Worm (Caenorhabditis elegans) whole organism, mixed stage, embryonic: ENCODE measurements around the gene srw-121.
"Not testable (repeated sequence)": the region's sequence is repeated elsewhere in the genome, so short reads cannot be mapped to it uniquely, and the experiment has no call there.

ENCODE experiments used
- M03D4.4 ChIP-seq: sonication (generic microtip); optimal IDR thresholded peaks from 2 replicates; lab custom pipeline; 2017; ENCODE audit warnings: mild to moderate bottlenecking, missing genetic modification characterization, missing compliant biosample characterization
- bed-3 ChIP-seq: fragments of 200-800 bp; sonication (Bioruptor generic); optimal IDR thresholded peaks from 3 replicates; lab custom pipeline; 2018; ENCODE audit warnings: mild to moderate bottlenecking, missing genetic modification characterization, moderate library complexity, missing compliant biosample characterization
- blmp-1 ChIP-seq: fragments of 150-350 bp; optimal IDR thresholded peaks from 2 replicates; lab custom pipeline; 2014; ENCODE audit warnings: missing biosample characterization, missing genetic modification characterization
- ceh-83 ChIP-seq: fragments of 200-800 bp; sonication (Bioruptor generic); optimal IDR thresholded peaks from 2 replicates; lab custom pipeline; 2018; ENCODE audit warnings: mild to moderate bottlenecking, missing genetic modification characterization, missing compliant biosample characterization
- ces-1 ChIP-seq: fragments of 150-350 bp; optimal IDR thresholded peaks from 2 replicates; lab custom pipeline; 2014; ENCODE audit warnings: missing biosample characterization, missing genetic modification reagents, missing genetic modification characterization
- cnd-1 ChIP-seq: fragments of 200-800 bp; sonication (Bioruptor generic); optimal IDR thresholded peaks from 2 replicates; lab custom pipeline; 2018; ENCODE audit warnings: mild to moderate bottlenecking, missing genetic modification characterization, missing compliant biosample characterization
- drap-1 ChIP-seq: fragments of 200-800 bp; sonication (Bioruptor generic); optimal IDR thresholded peaks from 3 replicates; lab custom pipeline; 2018; ENCODE audit warnings: mild to moderate bottlenecking, missing genetic modification characterization, missing compliant biosample characterization
- elt-1 ChIP-seq: sonication (generic microtip); optimal IDR thresholded peaks from 2 replicates; lab custom pipeline; 2017; ENCODE audit warnings: missing genetic modification characterization, mild to moderate bottlenecking, missing compliant biosample characterization, antibody characterized with exemption, moderate library complexity, borderline replicate concordance; ENCODE audit not compliant: insufficient read depth
- elt-3 ChIP-seq: fragments of 150-350 bp; optimal IDR thresholded peaks from 2 replicates; lab custom pipeline; 2014; ENCODE audit warnings: missing biosample characterization, missing genetic modification characterization
- flh-1 ChIP-seq: fragments of 200-800 bp; sonication (Bioruptor generic); optimal IDR thresholded peaks from 2 replicates; lab custom pipeline; 2018; ENCODE audit warnings: mild to moderate bottlenecking, missing genetic modification characterization, moderate library complexity, missing compliant biosample characterization
- ham-2 ChIP-seq: fragments of 200-800 bp; sonication (Bioruptor generic); optimal IDR thresholded peaks from 2 replicates; lab custom pipeline; 2018; ENCODE audit warnings: mild to moderate bottlenecking, missing genetic modification characterization, missing compliant biosample characterization
- hlh-1 ChIP-seq: fragments of 150-350 bp; optimal IDR thresholded peaks from 2 replicates; lab custom pipeline; 2014; ENCODE audit warnings: missing biosample characterization, missing genetic modification reagents, missing genetic modification characterization
- lin-13 ChIP-seq: fragments of 150-350 bp; optimal IDR thresholded peaks from 2 replicates; lab custom pipeline; 2014; ENCODE audit warnings: missing biosample characterization, missing genetic modification characterization
- mab-5 ChIP-seq: fragments of 150-350 bp; optimal IDR thresholded peaks from 2 replicates; lab custom pipeline; 2014; ENCODE audit warnings: missing biosample characterization, missing genetic modification characterization
- mep-1 ChIP-seq: fragments of 150-350 bp; optimal IDR thresholded peaks from 2 replicates; lab custom pipeline; 2017; ENCODE audit warnings: missing biosample characterization, missing genetic modification reagents, missing genetic modification characterization, inconsistent platforms
- mls-2 ChIP-seq: sonication (generic microtip); optimal IDR thresholded peaks from 2 replicates; lab custom pipeline; 2016; ENCODE audit warnings: mild to moderate bottlenecking, missing genetic modification characterization, moderate library complexity, missing compliant biosample characterization
- nhr-12 ChIP-seq: fragments of 150-350 bp; optimal IDR thresholded peaks from 2 replicates; lab custom pipeline; 2014; ENCODE audit warnings: missing biosample characterization, missing genetic modification characterization
- nhr-2 ChIP-seq: fragments of 150-350 bp; optimal IDR thresholded peaks from 2 replicates; lab custom pipeline; 2014; ENCODE audit warnings: missing biosample characterization, missing genetic modification characterization
- nhr-237 ChIP-seq: fragments of 150-350 bp; optimal IDR thresholded peaks from 2 replicates; lab custom pipeline; 2014; ENCODE audit warnings: missing biosample characterization, missing genetic modification characterization
- nhr-28 ChIP-seq: fragments of 150-350 bp; optimal IDR thresholded peaks from 2 replicates; lab custom pipeline; 2014; ENCODE audit warnings: missing biosample characterization, missing genetic modification characterization
- nhr-76 ChIP-seq: sonication (generic microtip); optimal IDR thresholded peaks from 2 replicates; lab custom pipeline; 2017; ENCODE audit warnings: missing biosample characterization, missing genetic modification characterization
- pha-4 ChIP-seq: fragments of 150-350 bp; optimal IDR thresholded peaks from 2 replicates; lab custom pipeline; 2018; ENCODE audit warnings: missing biosample characterization, missing genetic modification reagents, missing genetic modification characterization
- sem-2 ChIP-seq: fragments of 200-800 bp; sonication (Bioruptor generic); optimal IDR thresholded peaks from 2 replicates; lab custom pipeline; 2018; ENCODE audit warnings: mild to moderate bottlenecking, missing genetic modification characterization, missing compliant biosample characterization
- snpc-4 ChIP-seq: fragments of 150-350 bp; optimal IDR thresholded peaks from 2 replicates; lab custom pipeline; 2014; ENCODE audit warnings: missing biosample characterization, missing genetic modification characterization
- sptf-1 ChIP-seq: sonication (generic microtip); optimal IDR thresholded peaks from 2 replicates; lab custom pipeline; 2017; ENCODE audit warnings: mild to moderate bottlenecking, missing genetic modification characterization, moderate library complexity, missing compliant biosample characterization
- tbx-8 ChIP-seq: fragments of 200-800 bp; sonication (Bioruptor generic); optimal IDR thresholded peaks from 2 replicates; lab custom pipeline; 2018; ENCODE audit warnings: mild to moderate bottlenecking, missing genetic modification characterization, moderate library complexity, missing compliant biosample characterization
- unc-39 ChIP-seq: fragments of 150-350 bp; optimal IDR thresholded peaks from 2 replicates; lab custom pipeline; 2014; ENCODE audit warnings: missing biosample characterization, missing genetic modification characterization
- unc-62 ChIP-seq: fragments of 150-350 bp; optimal IDR thresholded peaks from 2 replicates; lab custom pipeline; 2014; ENCODE audit warnings: missing biosample characterization, missing genetic modification reagents, missing genetic modification characterization
- ztf-11 ChIP-seq: fragments of 150-350 bp; optimal IDR thresholded peaks from 2 replicates; lab custom pipeline; 2014; ENCODE audit warnings: missing biosample characterization, missing genetic modification characterization

srw-121 gene

DNA sequence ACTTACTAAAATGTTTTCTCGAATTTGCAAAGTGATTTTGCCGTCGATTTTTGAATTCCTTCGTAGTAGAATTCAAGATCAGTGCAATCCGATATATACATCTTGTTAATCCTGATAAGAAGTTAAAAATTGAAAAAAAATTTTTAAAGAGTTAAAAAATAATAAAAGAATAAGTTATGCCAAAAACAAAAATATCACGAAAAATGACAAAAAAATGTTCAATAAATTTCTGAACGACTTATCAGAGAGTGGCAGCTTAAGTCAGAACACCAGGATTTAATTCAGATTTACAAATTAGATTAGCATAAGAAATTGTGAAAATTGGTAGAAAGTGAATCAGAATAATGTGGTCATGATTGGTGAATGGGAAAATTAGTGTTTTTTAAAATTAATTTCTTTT, 39.3 kb downstream of the srw-121 start, which contains the start of gene srw-122:
Gene srw-122 (minus strand): TSS at position 101 of the 400 bp plus-strand sequence.
- not testable (repeated sequence) for TF ChIP-seq sem-2 (GFP tag; lab: Kevin White, UChicago); nhr-2; nhr-12 (tag; lab: Kevin White, UChicago)

DNA sequence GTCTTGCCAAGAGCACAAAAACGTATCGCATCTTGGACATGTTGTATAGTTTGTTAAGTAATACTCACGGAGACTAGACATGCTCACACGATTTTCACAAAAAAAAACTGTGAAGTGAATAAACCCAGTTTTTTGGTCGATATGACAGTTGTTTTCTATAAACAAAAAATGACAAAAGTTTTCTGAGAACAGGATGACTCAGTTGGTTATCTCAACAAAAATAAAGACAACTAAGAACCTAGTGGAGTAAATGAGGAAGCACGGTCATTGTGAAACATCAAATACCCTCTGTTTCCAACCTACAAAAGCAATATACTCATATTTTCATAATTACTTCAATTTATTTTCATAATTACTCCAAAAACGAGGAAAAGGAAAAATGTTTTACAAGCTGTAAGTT, 45.8 kb downstream of the srw-121 start, which contains the start of gene srh-87:
Gene srh-87 (minus strand): TSS at position 101 of the 400 bp plus-strand sequence.
- TF ChIP-seq elt-3 (tag; lab: Kevin White, UChicago) (no peak), drap-1 (GFP tag; lab: Kevin White, UChicago) (no peak), mep-1 (tag; lab: Kevin White, UChicago) (no peak), nhr-237 (no peak), mls-2 (tag; lab: Kevin White, UChicago) (no peak), ceh-83 (GFP tag; lab: Kevin White, UChicago) (no peak), unc-39 (tag; lab: Kevin White, UChicago) (no peak), bed-3 (GFP tag; lab: Kevin White, UChicago) (no peak), lin-13 (tag; lab: Kevin White, UChicago) (no peak), tbx-8 (GFP tag; lab: Kevin White, UChicago) (no peak)

DNA sequence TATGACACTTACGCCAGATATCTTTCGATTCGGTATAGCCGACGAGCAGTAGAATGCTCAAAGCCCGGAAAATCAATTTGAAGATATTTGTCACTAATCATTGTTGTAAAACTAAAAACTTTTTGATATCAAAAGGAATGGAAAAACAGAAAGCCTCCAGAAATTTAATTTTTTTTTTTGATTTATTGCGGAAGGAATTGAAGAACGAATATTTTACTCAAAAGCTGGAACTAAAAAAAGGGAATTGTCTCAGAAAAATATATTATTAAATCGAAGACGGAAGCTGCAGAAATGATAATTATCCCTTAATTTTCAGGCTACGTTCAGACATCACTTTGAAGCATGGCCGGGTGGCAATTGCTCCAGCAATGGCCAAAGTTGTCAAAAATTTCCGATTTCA, 47.5 kb downstream of the srw-121 start, which contains the start of gene srw-137:
Gene srw-137 (minus strand): TSS at position 101 of the 400 bp plus-strand sequence.
- TF ChIP-seq drap-1 (GFP tag; lab: Kevin White, UChicago), result no peak
- no peak for TF ChIP-seq unc-39 (tag; lab: Kevin White, UChicago)
- no peak for TF ChIP-seq ces-1 (GFP tag; lab: Kevin White, UChicago)
- no peak for TF ChIP-seq cnd-1 (tag; lab: Kevin White, UChicago)
- no peak for TF ChIP-seq sptf-1 (tag; lab: Kevin White, UChicago)
- no peak for TF ChIP-seq ham-2
- TF ChIP-seq unc-62 (GFP tag; lab: Kevin White, UChicago), result no peak
- no peak for TF ChIP-seq M03D4.4
- TF ChIP-seq flh-1 (GFP tag; lab: Kevin White, UChicago), result no peak
- no peak for TF ChIP-seq blmp-1
- no peak for TF ChIP-seq elt-1 (tag; lab: Kevin White, UChicago)
- no peak for TF ChIP-seq sem-2 (GFP tag; lab: Kevin White, UChicago)
- TF ChIP-seq ceh-83 (GFP tag; lab: Kevin White, UChicago), result no peak
- no peak for TF ChIP-seq pha-4
- TF ChIP-seq nhr-2, result no peak
- no peak for TF ChIP-seq ztf-11 (tag; lab: Kevin White, UChicago)
- TF ChIP-seq snpc-4 (tag; lab: Kevin White, UChicago), result no peak
- no peak for TF ChIP-seq hlh-1 (tag; lab: Kevin White, UChicago)
- TF ChIP-seq elt-3 (tag; lab: Kevin White, UChicago), result no peak
- no peak for TF ChIP-seq lin-13 (tag; lab: Kevin White, UChicago)

ce11 chrV:2942247-2942646, 49.1 kb downstream of the srw-121 start:
- TF ChIP-seq nhr-237, result no peak
- TF ChIP-seq ztf-11 (tag; lab: Kevin White, UChicago), result no peak
- TF ChIP-seq mab-5 (tag; lab: Kevin White, UChicago), result no peak
- no peak for TF ChIP-seq ham-2
- no peak for TF ChIP-seq lin-13 (tag; lab: Kevin White, UChicago)
- no peak for TF ChIP-seq mls-2 (tag; lab: Kevin White, UChicago)
- no peak for TF ChIP-seq nhr-76 (tag; lab: Kevin White, UChicago)

- TF ChIP-seq ceh-83 (GFP tag; lab: Kevin White, UChicago) (no peak), nhr-28 (tag; lab: Kevin White, UChicago) (no peak)
- TF ChIP-seq, all 35 proteins: peak for 0
Observed at ce11 chrV:2941405-2941804, 50.0 kb downstream of the srw-121 start, which contains the start of gene srw-143. srw-143 (minus strand) TSS chrV:2941505.
